Worm (Caenorhabditis elegans): Measurements from ENCODE around the gene ztf-9.

DNA sequence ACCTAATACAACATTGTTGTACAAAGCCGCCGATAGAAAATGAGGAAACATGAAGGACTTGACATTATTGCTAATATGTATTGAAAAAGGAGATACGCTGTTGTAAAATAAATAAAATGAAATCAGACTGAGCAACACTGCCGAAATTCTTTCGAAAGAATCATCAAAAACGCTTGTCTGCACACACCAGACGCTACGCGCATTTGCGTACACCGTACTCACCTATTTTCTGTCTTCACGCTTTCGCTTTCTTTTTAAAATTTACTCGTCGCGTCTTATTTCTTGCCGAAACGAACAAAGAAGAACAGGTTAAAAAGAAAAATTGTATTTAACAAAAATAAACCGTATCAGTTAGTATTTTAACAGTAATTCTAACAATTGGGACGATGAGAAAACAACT lies 1.2 kb downstream of the ztf-9 start:
- TF ChIP-seq unc-62 (GFP tag; optimal IDR thresholded peaks at IDR 0.05 in 1 of 2) (no peak), unc-62 (tag; optimal IDR thresholded peaks at IDR 0.05) (no peak), tra-1 (GFP tag; IDR thresholded peaks at IDR 0.05) (no peak), ceh-62 (tag; optimal IDR thresholded peaks at IDR 0.05) (no peak), D1046.2 (GFP tag; IDR thresholded peaks at IDR 0.05) (no peak), daf-16 (GFP tag; optimal IDR thresholded peaks at IDR 0.05) (no peak), daf-16 (tag; optimal IDR thresholded peaks at IDR 0.05) (no peak), R02D3.7 (tag; optimal IDR thresholded peaks at IDR 0.05) (no peak), zfp-3 (GFP tag; conservative IDR thresholded peaks at IDR 0.05) (no peak), ceh-82 (tag; optimal IDR thresholded peaks at IDR 0.05) (no peak), snpc-4 (tag; optimal IDR thresholded peaks at IDR 0.05) (no peak)

Measured in whole organism, L4 larva.